Fruit fly (Drosophila melanogaster) whole organism, embryonic: Measurements from ENCODE around the gene Ist1.

Experiments used
- B-H1 ChIP-seq: fragments of 200-800 bp; sonication (Bioruptor generic); IDR thresholded peaks from 3 replicates; pipeline ENCODE4 v1.3.6; 2022; ENCODE audit warnings: missing biosample characterization, missing genetic modification characterization
- CG10979 ChIP-seq: fragments of 200-800 bp; sonication (Bioruptor generic); optimal IDR thresholded peaks from 2 replicates; lab custom pipeline; 2018; ENCODE audit warnings: missing biosample characterization, mild to moderate bottlenecking, missing genetic modification characterization, moderate library complexity
- CG11398 ChIP-seq: fragments of 200-800 bp; sonication (Bioruptor generic); optimal IDR thresholded peaks from 2 replicates; lab custom pipeline; 2016; ENCODE audit warnings: missing biosample characterization, missing genetic modification characterization
- CG12155 ChIP-seq: fragments of 200-800 bp; sonication (Bioruptor generic); optimal IDR thresholded peaks from 3 replicates; lab custom pipeline; 2016; ENCODE audit warnings: missing biosample characterization, missing genetic modification characterization
- CG1233 ChIP-seq: fragments of 200-800 bp; sonication (Bioruptor generic); optimal IDR thresholded peaks from 4 replicates; lab custom pipeline; 2018; ENCODE audit warnings: missing biosample characterization, mild to moderate bottlenecking, missing genetic modification characterization
- CG15479 ChIP-seq: fragments of 200-800 bp; sonication (Bioruptor generic); optimal IDR thresholded peaks from 3 replicates; lab custom pipeline; 2019; ENCODE audit warnings: missing biosample characterization, mild to moderate bottlenecking, missing genetic modification characterization, moderate library complexity
- CG31365 ChIP-seq: fragments of 200-800 bp; sonication (Bioruptor generic); optimal IDR thresholded peaks from 2 replicates; lab custom pipeline; 2018; ENCODE audit warnings: missing biosample characterization, mild to moderate bottlenecking, missing genetic modification characterization
- CG3407 ChIP-seq: fragments of 200-800 bp; sonication (Bioruptor generic); optimal IDR thresholded peaks from 2 replicates; lab custom pipeline; 2018; ENCODE audit warnings: missing biosample characterization, mild to moderate bottlenecking, missing genetic modification characterization
- CG34376 ChIP-seq: fragments of 200-800 bp; sonication (Bioruptor generic); optimal IDR thresholded peaks from 2 replicates; lab custom pipeline; 2018; ENCODE audit warnings: missing biosample characterization, mild to moderate bottlenecking, missing genetic modification characterization
- CG4404 ChIP-seq: fragments of 200-800 bp; sonication (Bioruptor generic); IDR thresholded peaks from 2 replicates; pipeline ENCODE4 v1.3.6; 2022; ENCODE audit warnings: missing biosample characterization, missing genetic modification characterization
- CG6765 ChIP-seq: fragments of 200-800 bp; sonication (Bioruptor generic); optimal IDR thresholded peaks from 3 replicates; lab custom pipeline; 2017; ENCODE audit warnings: missing biosample characterization, mild to moderate bottlenecking, missing genetic modification characterization
- CG7786 ChIP-seq: fragments of 200-800 bp; sonication (Bioruptor generic); optimal IDR thresholded peaks from 2 replicates; lab custom pipeline; 2016; ENCODE audit warnings: missing biosample characterization, missing genetic modification characterization
- CG8089 ChIP-seq: fragments of 200-800 bp; sonication (Bioruptor generic); optimal IDR thresholded peaks from 3 replicates; lab custom pipeline; 2016; ENCODE audit warnings: missing biosample characterization, missing genetic modification characterization
- CG9609 ChIP-seq: fragments of 200-800 bp; sonication (Bioruptor generic); optimal IDR thresholded peaks from 3 replicates; lab custom pipeline; 2016; ENCODE audit warnings: missing biosample characterization, missing genetic modification characterization
- CG9727 ChIP-seq: fragments of 200-800 bp; sonication (Bioruptor generic); optimal IDR thresholded peaks from 3 replicates; lab custom pipeline; 2017; ENCODE audit warnings: missing biosample characterization, mild to moderate bottlenecking, missing genetic modification characterization
- D19B ChIP-seq: fragments of 200-800 bp; sonication (Bioruptor generic); optimal IDR thresholded peaks from 2 replicates; lab custom pipeline; 2017; ENCODE audit warnings: missing biosample characterization, mild to moderate bottlenecking, missing genetic modification characterization
- E2f1 ChIP-seq: fragments of 200-800 bp; sonication (Bioruptor generic); IDR thresholded peaks from 2 replicates; pipeline ENCODE4 v1.3.6; 2022; ENCODE audit warnings: missing biosample characterization, missing genetic modification characterization
- GATAe ChIP-seq: fragments of 200-800 bp; sonication (Bioruptor generic); conservative IDR thresholded peaks from 2 replicates; pipeline ENCODE4 v1.3.6; 2022; ENCODE audit warnings: missing biosample characterization, missing genetic modification characterization
- Hr78 ChIP-seq, 2 experiments: fragments of 200-800 bp in 1 of 2; fragments of >200 bp in 1 of 2; sonication (Bioruptor generic) in 1 of 2; optimal IDR thresholded peaks; 2 replicates each; lab custom pipeline; 2017 to 2019; ENCODE audit warnings: missing biosample characterization in 2 of 2, missing genetic modification characterization in 2 of 2, mild to moderate bottlenecking in 1 of 2, moderate library complexity in 1 of 2
- Hsf ChIP-seq: fragments of 200-800 bp; sonication (Bioruptor generic); optimal IDR thresholded peaks from 3 replicates; lab custom pipeline; 2016; ENCODE audit warnings: missing biosample characterization, missing genetic modification characterization
- Med ChIP-seq: fragments of 200-800 bp; sonication (Bioruptor generic); peaks from one replicate; lab custom pipeline; 2016; ENCODE audit warnings: missing biosample characterization, missing genetic modification characterization, mild to moderate bottlenecking, inconsistent platforms, moderate library complexity
- Meics ChIP-seq: fragments of 200-800 bp; sonication (Bioruptor generic); optimal IDR thresholded peaks from 2 replicates; lab custom pipeline; 2017; ENCODE audit warnings: missing biosample characterization, mild to moderate bottlenecking, missing genetic modification characterization
- Myb ChIP-seq: fragments of 200-800 bp; sonication (Bioruptor generic); optimal IDR thresholded peaks from 2 replicates; lab custom pipeline; 2016; ENCODE audit warnings: missing biosample characterization, missing genetic modification characterization
- NC2α ChIP-seq: fragments of 200-800 bp; sonication (Bioruptor generic); optimal IDR thresholded peaks from 2 replicates; lab custom pipeline; 2016; ENCODE audit warnings: missing biosample characterization, missing genetic modification characterization
- NK7.1 ChIP-seq: fragments of 200-800 bp; sonication (Bioruptor generic); optimal IDR thresholded peaks from 3 replicates; lab custom pipeline; 2016; ENCODE audit warnings: missing biosample characterization, missing genetic modification characterization
- Nf-YC ChIP-seq: fragments of 200-800 bp; optimal IDR thresholded peaks from 3 replicates; lab custom pipeline; 2019; ENCODE audit warnings: missing biosample characterization, mild to moderate bottlenecking, missing genetic modification characterization, moderate library complexity
- Optix ChIP-seq: fragments of 200-800 bp; sonication (Bioruptor generic); IDR thresholded peaks from 3 replicates; pipeline ENCODE4 v1.3.6; 2022; ENCODE audit warnings: missing biosample characterization, missing genetic modification characterization
- Side ChIP-seq: fragments of 200-800 bp; sonication (Bioruptor generic); optimal IDR thresholded peaks from 2 replicates; lab custom pipeline; 2016; ENCODE audit warnings: missing biosample characterization, missing genetic modification characterization
- Xbp1 ChIP-seq: fragments of 200-800 bp; sonication (Bioruptor generic); optimal IDR thresholded peaks from 3 replicates; lab custom pipeline; 2016; ENCODE audit warnings: missing biosample characterization, mild to moderate bottlenecking, missing genetic modification characterization
- Xrp1 ChIP-seq: fragments of 200-800 bp; sonication (Bioruptor generic); IDR thresholded peaks from 2 replicates; pipeline ENCODE4 v1.3.6; 2022; ENCODE audit warnings: missing biosample characterization, missing genetic modification characterization
- al ChIP-seq: fragments of 200-800 bp; sonication (Bioruptor generic); IDR thresholded peaks from 2 replicates; pipeline ENCODE4 v1.3.6; 2022; ENCODE audit warnings: missing biosample characterization, missing genetic modification characterization
- ara ChIP-seq: fragments of 200-800 bp; sonication (Bioruptor generic); IDR thresholded peaks from 2 replicates; pipeline ENCODE4 v1.3.6; 2022; ENCODE audit warnings: missing biosample characterization, missing genetic modification characterization
- bab2 ChIP-seq: fragments of 200-800 bp; sonication (Bioruptor generic); optimal IDR thresholded peaks from 2 replicates; lab custom pipeline; 2016; ENCODE audit warnings: missing biosample characterization, missing genetic modification characterization
- bigmax ChIP-seq: fragments of 200-800 bp; sonication (Bioruptor generic); optimal IDR thresholded peaks from 2 replicates; lab custom pipeline; 2018; ENCODE audit warnings: missing biosample characterization, mild to moderate bottlenecking, missing genetic modification characterization
- ci ChIP-seq: fragments of 200-800 bp; sonication (Bioruptor generic); IDR thresholded peaks from 3 replicates; pipeline ENCODE4 v1.3.6; 2022; ENCODE audit warnings: missing biosample characterization, missing genetic modification characterization
- dati ChIP-seq: fragments of 200-800 bp; sonication (Bioruptor generic); IDR thresholded peaks from 2 replicates; pipeline ENCODE4 v1.3.6; 2022; ENCODE audit warnings: missing biosample characterization, missing genetic modification characterization
- esg ChIP-seq: fragments of 200-800 bp; sonication (Bioruptor generic); conservative IDR thresholded peaks from 2 replicates; pipeline ENCODE4 v1.3.6; 2022; ENCODE audit warnings: missing biosample characterization, missing genetic modification characterization
- gem ChIP-seq: fragments of 200-800 bp; sonication (Bioruptor generic); optimal IDR thresholded peaks from 2 replicates; lab custom pipeline; 2019; ENCODE audit warnings: missing biosample characterization, mild to moderate bottlenecking, missing genetic modification characterization, moderate library complexity
- hb ChIP-seq: fragments of 200-800 bp; sonication (Bioruptor generic); IDR thresholded peaks from 3 replicates; pipeline ENCODE4 v1.3.6; 2022; ENCODE audit warnings: missing biosample characterization, missing genetic modification characterization; ENCODE audit not compliant: partially characterized antibody
- jing ChIP-seq: fragments of 200-800 bp; sonication (Bioruptor generic); optimal IDR thresholded peaks from 2 replicates; lab custom pipeline; 2018; ENCODE audit warnings: missing biosample characterization, mild to moderate bottlenecking, missing genetic modification characterization
- mam ChIP-seq: fragments of 200-800 bp; sonication (Bioruptor generic); optimal IDR thresholded peaks from 3 replicates; lab custom pipeline; 2016; ENCODE audit warnings: missing biosample characterization, missing genetic modification characterization
- nerfin-1 ChIP-seq: fragments of 200-800 bp; sonication (Bioruptor generic); optimal IDR thresholded peaks from 3 replicates; lab custom pipeline; 2019; ENCODE audit warnings: missing biosample characterization, mild to moderate bottlenecking, missing genetic modification characterization, moderate library complexity
- oc ChIP-seq: fragments of 200-800 bp; sonication (Bioruptor generic); optimal IDR thresholded peaks from 2 replicates; lab custom pipeline; 2018; ENCODE audit warnings: missing biosample characterization, mild to moderate bottlenecking, missing genetic modification characterization, moderate library complexity
- odd ChIP-seq: fragments of 200-800 bp; sonication (Bioruptor generic); optimal IDR thresholded peaks from 2 replicates; lab custom pipeline; 2017; ENCODE audit warnings: missing biosample characterization, mild to moderate bottlenecking, missing genetic modification characterization
- peb ChIP-seq: fragments of 200-800 bp; sonication (Bioruptor generic); IDR thresholded peaks from 2 replicates; pipeline ENCODE4 v1.3.6; 2022; ENCODE audit warnings: missing biosample characterization, missing genetic modification characterization
- ranshi ChIP-seq: fragments of 200-800 bp; sonication (Bioruptor generic); IDR thresholded peaks from 2 replicates; pipeline ENCODE4 v1.3.6; 2022; ENCODE audit warnings: missing biosample characterization, missing genetic modification characterization
- sd ChIP-seq: fragments of 200-800 bp; sonication (Bioruptor generic); optimal IDR thresholded peaks from 3 replicates; lab custom pipeline; 2018; ENCODE audit warnings: missing biosample characterization, mild to moderate bottlenecking, missing genetic modification characterization, moderate library complexity
- sens-2 ChIP-seq: fragments of 200-800 bp; sonication (Bioruptor generic); IDR thresholded peaks from 2 replicates; pipeline ENCODE4 v1.3.6; 2022; ENCODE audit warnings: missing biosample characterization, missing genetic modification characterization
- sim ChIP-seq: fragments of 200-800 bp; sonication (Bioruptor generic); IDR thresholded peaks from 2 replicates; pipeline ENCODE4 v1.3.6; 2022; ENCODE audit warnings: missing biosample characterization, missing genetic modification characterization
- sug ChIP-seq: fragments of 200-800 bp; optimal IDR thresholded peaks from 2 replicates; lab custom pipeline; 2019; ENCODE audit warnings: missing biosample characterization, mild to moderate bottlenecking, missing genetic modification characterization, moderate library complexity

The Ist1 gene

DNA sequence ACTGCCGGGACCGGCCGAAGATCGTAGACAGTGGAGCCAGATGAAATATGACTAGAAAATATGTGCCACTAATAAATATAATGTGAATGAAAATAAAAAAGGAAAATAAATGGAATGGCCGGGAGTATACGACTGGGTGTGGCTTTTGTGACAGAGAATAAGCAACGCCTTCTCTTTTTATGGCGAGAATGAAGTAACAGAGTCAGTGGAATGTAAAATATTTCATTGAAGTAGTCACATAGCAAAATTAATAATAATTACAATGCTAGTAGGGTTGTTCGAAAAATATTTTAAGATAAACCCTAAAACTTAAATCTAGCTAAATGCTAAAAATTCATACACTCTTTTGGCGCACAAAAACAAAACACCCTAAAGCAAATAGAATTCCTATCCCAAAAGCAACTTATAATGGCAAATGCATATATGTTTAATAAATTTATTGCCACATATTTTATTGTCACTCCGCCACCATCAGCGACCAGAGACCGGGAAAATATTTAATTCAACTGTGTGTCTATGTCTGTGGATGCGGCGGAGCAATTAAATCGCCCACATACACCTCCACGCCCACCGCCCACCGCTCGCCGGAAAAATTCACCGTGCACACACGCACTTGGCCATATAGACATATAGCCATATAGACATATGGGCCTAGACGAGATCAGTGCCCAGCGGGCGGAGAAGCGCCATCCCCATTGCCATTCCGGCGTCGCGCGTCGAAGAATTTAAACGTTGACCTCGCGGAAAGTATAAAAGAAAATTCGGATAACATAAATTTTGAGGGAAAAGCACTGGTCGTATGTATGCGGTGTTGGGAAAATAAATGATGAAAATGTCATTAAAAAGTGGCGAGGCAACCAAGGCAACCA lies 49.3 kb downstream of the Ist1 start (continued):
- peak; percentile 7 for TF ChIP-seq Hsf
- TF ChIP-seq CG11398 (GFP tag; lab: Kevin White, UChicago): no peak
- TF ChIP-seq ci: no peak
- TF ChIP-seq Myb (GFP tag; lab: Kevin White, UChicago): no peak
- no peak for TF ChIP-seq Hr78 (GFP tag; optimal IDR thresholded peaks at IDR 0.05; lab: Kevin White, UChicago)
- no peak for TF ChIP-seq dati (GFP tag; lab: Robert Waterston, UW)
- peak; percentile 34; the same call in 1 of the 2 replicates for TF ChIP-seq ranshi (GFP tag; lab: Robert Waterston, UW)
- TF ChIP-seq odd: no peak
- TF ChIP-seq CG4404 (GFP tag; lab: Robert Waterston, UW): no peak
- TF ChIP-seq ara (GFP tag; lab: Robert Waterston, UW): no peak
- no peak for TF ChIP-seq oc (tag; lab: Kevin White, UChicago)
- TF ChIP-seq nerfin-1 (tag; lab: Kevin White, UChicago): no peak
- no peak for TF ChIP-seq Xbp1 (GFP tag; lab: Kevin White, UChicago)
- TF ChIP-seq jing (GFP tag; lab: Kevin White, UChicago): no peak
- TF ChIP-seq CG3407: no peak
- no peak for TF ChIP-seq CG12155 (GFP tag; lab: Kevin White, UChicago)
- no peak for TF ChIP-seq bigmax (GFP tag; lab: Kevin White, UChicago)
- no peak for TF ChIP-seq sens-2 (GFP tag; lab: Robert Waterston, UW)
- no peak for TF ChIP-seq CG1233 (GFP tag; lab: Kevin White, UChicago)
- no peak for TF ChIP-seq B-H1 (GFP tag; lab: Robert Waterston, UW)
- no peak for TF ChIP-seq CG34376 (GFP tag; lab: Kevin White, UChicago)
- TF ChIP-seq D19B (GFP tag; lab: Kevin White, UChicago): no peak
- no peak for TF ChIP-seq NC2α
- TF ChIP-seq sug (tag; lab: Kevin White, UChicago): peak; percentile 11
- peak; percentile 48 for TF ChIP-seq gem (tag; lab: Kevin White, UChicago)
- no peak for TF ChIP-seq CG15479 (GFP tag; lab: Kevin White, UChicago)
- no peak for TF ChIP-seq hb (GFP tag; lab: Robert Waterston, UW)
- no peak for TF ChIP-seq Side (GFP tag; lab: Kevin White, UChicago)
- TF ChIP-seq Nf-YC: no peak
- TF ChIP-seq CG8089 (GFP tag; lab: Kevin White, UChicago): no peak
- no peak for TF ChIP-seq sim (GFP tag; lab: Robert Waterston, UW)
- TF ChIP-seq CG7786 (GFP tag; lab: Kevin White, UChicago): no peak
- no peak for TF ChIP-seq CG9727
- TF ChIP-seq NK7.1 (GFP tag; lab: Kevin White, UChicago): no peak
- no peak for TF ChIP-seq bab2 (GFP tag; lab: Kevin White, UChicago)
- 0 out of 2 replicates have a peak, but pooled peaks have one; percentile 20 for TF ChIP-seq al
- TF ChIP-seq CG6765 (GFP tag; lab: Kevin White, UChicago): peak; percentile 22
- TF ChIP-seq Xrp1 (GFP tag; lab: Robert Waterston, UW): no peak
- TF ChIP-seq CG31365 (tag; lab: Kevin White, UChicago): no peak
- peak; percentile 93 for TF ChIP-seq sd (tag; lab: Kevin White, UChicago)
- TF ChIP-seq Med (GFP tag; lab: Kevin White, UChicago): peak; percentile 63
- TF ChIP-seq GATAe (GFP tag; lab: Robert Waterston, UW): no peak
- TF ChIP-seq Optix (GFP tag; lab: Robert Waterston, UW): no peak
- peak; percentile 21 for TF ChIP-seq Meics (GFP tag; lab: Kevin White, UChicago)
- TF ChIP-seq peb (GFP tag; lab: Robert Waterston, UW): no peak
- no peak for TF ChIP-seq CG10979 (tag; lab: Kevin White, UChicago)
- TF ChIP-seq mam (GFP tag; lab: Kevin White, UChicago): no peak
- no peak for TF ChIP-seq CG9609 (GFP tag; lab: Kevin White, UChicago)
- no peak for TF ChIP-seq E2f1 (GFP tag; lab: Robert Waterston, UW)
- peak; percentile 11; the same call in 1 of the 2 replicates for TF ChIP-seq esg (GFP tag; lab: Robert Waterston, UW)
